Worm (Caenorhabditis elegans) whole organism, late embryonic: ENCODE measurements around the gene asp-13.

Experiments used
- fkh-10 ChIP-seq: fragments of 150-350 bp; optimal IDR thresholded peaks from 2 replicates; lab custom pipeline; 2014; ENCODE audit warnings: missing biosample characterization, missing genetic modification reagents, missing genetic modification characterization
- pat-9 ChIP-seq: fragments of 200-800 bp; sonication (Bioruptor generic); optimal IDR thresholded peaks from 2 replicates; lab custom pipeline; 2018; ENCODE audit warnings: mild to moderate bottlenecking, missing genetic modification characterization, moderate library complexity, missing compliant biosample characterization
- pha-4 ChIP-seq: fragments of 150-350 bp; optimal IDR thresholded peaks from 2 replicates; lab custom pipeline; 2018; ENCODE audit warnings: missing biosample characterization, missing genetic modification reagents, missing genetic modification characterization
- pros-1 ChIP-seq: fragments of 150-350 bp; optimal IDR thresholded peaks from 2 replicates; lab custom pipeline; 2014; ENCODE audit warnings: missing biosample characterization, missing genetic modification reagents, missing genetic modification characterization
- tbx-2 ChIP-seq: sonication (generic microtip); optimal IDR thresholded peaks from 2 replicates; lab custom pipeline; 2016; ENCODE audit warnings: missing genetic modification characterization, missing compliant biosample characterization

- no peak for TF ChIP-seq pat-9
- TF ChIP-seq fkh-10 (GFP tag; lab: Kevin White, UChicago) = no peak
- TF ChIP-seq pros-1 (tag; lab: Kevin White, UChicago) = no peak
- TF ChIP-seq pha-4 (tag; lab: Kevin White, UChicago) = no peak
- peak; percentile 37 for TF ChIP-seq tbx-2 (tag; lab: Kevin White, UChicago)
Observed at ce11 chrV:8594105-8594964, 48.7 kb downstream of the asp-13 start, which contains the start of gene tag-196.
